Worm (Caenorhabditis elegans): Measurements from ENCODE around the gene str-252.

ce11 chrV:13873323-13873722 lies 43.0 kb upstream of the str-252 start:
- TF ChIP-seq nhr-237 (tag; optimal IDR thresholded peaks at IDR 0.05) = no peak
- no peak for TF ChIP-seq dmd-4 (tag; optimal IDR thresholded peaks at IDR 0.05)
- no peak for TF ChIP-seq egl-27 (tag; optimal IDR thresholded peaks at IDR 0.05)
- TF ChIP-seq nhr-10 (tag; optimal IDR thresholded peaks at IDR 0.05) = no peak
